Worm (Caenorhabditis elegans) whole organism, young adult: ENCODE data around the gene srz-83.

ENCODE experiments used
- F49E8.2 ChIP-seq: sonication (generic microtip); optimal IDR thresholded peaks from 3 replicates; lab custom pipeline; 2017; ENCODE audit warnings: missing genetic modification characterization, mild to moderate bottlenecking, missing compliant biosample characterization, antibody characterized with exemption, moderate library complexity; ENCODE audit not compliant: insufficient read depth
- Y67H2A.10 ChIP-seq: fragments of 200-800 bp; sonication (Bioruptor generic); conservative IDR thresholded peaks from 2 replicates; pipeline ENCODE4 v1.3.6; 2022; ENCODE audit warnings: missing genetic modification reagents, missing genetic modification characterization, missing compliant biosample characterization
- ceh-100 ChIP-seq: fragments of 200-800 bp; sonication (Bioruptor generic); IDR thresholded peaks from 2 replicates; pipeline ENCODE4 v1.3.6; 2022; ENCODE audit warnings: missing genetic modification reagents, missing genetic modification characterization, missing compliant biosample characterization
- chd-7 ChIP-seq: sonication (generic microtip); optimal IDR thresholded peaks from 2 replicates; lab custom pipeline; 2016; ENCODE audit warnings: mild to moderate bottlenecking, missing genetic modification characterization, moderate library complexity, missing compliant biosample characterization
- lin-35 ChIP-seq, 3 experiments: fragments of 150-350 bp in 2 of 3; sonication (generic microtip) in 1 of 3; optimal IDR thresholded peaks; 2 replicates each; lab custom pipeline; 2014 to 2018; ENCODE audit warnings: missing biosample characterization in 3 of 3, missing genetic modification characterization in 3 of 3, missing genetic modification reagents in 3 of 3
- nfya-1 ChIP-seq: sonication (generic microtip); optimal IDR thresholded peaks from 2 replicates; lab custom pipeline; 2017; ENCODE audit warnings: antibody characterized with exemption, missing compliant biosample characterization, missing genetic modification characterization, borderline replicate concordance; ENCODE audit not compliant: insufficient read depth
- snpc-3.4 ChIP-seq: sonication (generic microtip); optimal IDR thresholded peaks from 2 replicates; lab custom pipeline; 2017; ENCODE audit warnings: missing genetic modification characterization, mild to moderate bottlenecking, missing compliant biosample characterization, antibody characterized with exemption, moderate library complexity, missing genotype, missing genetic modification reagents
- ztf-22 ChIP-seq: fragments of 200-800 bp; sonication (Bioruptor generic); optimal IDR thresholded peaks from 2 replicates; lab custom pipeline; 2018; ENCODE audit warnings: mild to moderate bottlenecking, missing genetic modification characterization, moderate library complexity, missing compliant biosample characterization

- TF ChIP-seq chd-7, result no peak
- no peak for TF ChIP-seq ztf-22 (GFP tag; lab: Kevin White, UChicago)
- no peak for TF ChIP-seq nfya-1 (tag; lab: Kevin White, UChicago)
- no peak for TF ChIP-seq snpc-3.4
- no peak for TF ChIP-seq F49E8.2
- no peak for TF ChIP-seq lin-35 (GFP tag; optimal IDR thresholded peaks at IDR 0.05; lab: Kevin White, UChicago)
- TF ChIP-seq Y67H2A.10 (GFP tag; lab: Robert Waterston, UW), result no peak
- TF ChIP-seq ceh-100 (GFP tag; lab: Robert Waterston, UW), result no peak
These were observed 27.1 kb upstream of the srz-83 start, which contains the start of gene srz-69 for ce11 chrIV:3477124-3477523.
